Worm (Caenorhabditis elegans) whole organism, L2 larva: ENCODE results near the gene M05D6.8.

Experiments
- ZK546.5 ChIP-seq: sonication (generic microtip); optimal IDR thresholded peaks from 2 replicates; lab custom pipeline; 2017; ENCODE audit warnings: missing biosample characterization, missing genetic modification characterization
- elt-3 ChIP-seq: sonication (generic microtip); optimal IDR thresholded peaks from 2 replicates; lab custom pipeline; 2017; ENCODE audit warnings: missing biosample characterization, missing genetic modification characterization
- mbf-1 ChIP-seq: sonication (generic microtip); optimal IDR thresholded peaks from 2 replicates; lab custom pipeline; 2017; ENCODE audit warnings: missing biosample characterization, missing genetic modification characterization
- skn-1 ChIP-seq: sonication (generic microtip); optimal IDR thresholded peaks from 2 replicates; lab custom pipeline; 2017; ENCODE audit warnings: missing biosample characterization, missing genetic modification characterization
- unc-62 ChIP-seq: fragments of 150-350 bp; optimal IDR thresholded peaks from 2 replicates; lab custom pipeline; 2014; ENCODE audit warnings: missing biosample characterization, missing genetic modification reagents, missing genetic modification characterization

ce11 chrII:8472916-8473315 lies 1.9 kb upstream of the M05D6.8 start:
- TF ChIP-seq mbf-1 (tag; lab: Kevin White, UChicago), result no peak
- TF ChIP-seq skn-1 (tag; lab: Kevin White, UChicago), result no peak
- TF ChIP-seq unc-62 (GFP tag; lab: Kevin White, UChicago), result no peak
- TF ChIP-seq elt-3 (tag; lab: Kevin White, UChicago), result no peak
- TF ChIP-seq ZK546.5 (tag; lab: Kevin White, UChicago), result no peak
